Worm (Caenorhabditis elegans): ENCODE measurements around the gene prp-39.

The prp-39 gene

ce11 chrV:5699835-5700441 lies 17.5 kb upstream of the prp-39 start, which contains the start of gene clec-1 (continued):
- TF ChIP-seq tbx-2 (tag; optimal IDR thresholded peaks at IDR 0.05) (no peak), zip-4 (GFP tag; optimal IDR thresholded peaks at IDR 0.05) (no peak), ceh-90 (tag; optimal IDR thresholded peaks at IDR 0.05) (no peak), ceh-8 (GFP tag; optimal IDR thresholded peaks at IDR 0.05) (no peak), nhr-84 (tag; optimal IDR thresholded peaks at IDR 0.05) (no peak), isw-1 (GFP tag; IDR thresholded peaks at IDR 0.05) (no peak), pqm-1 (tag; optimal IDR thresholded peaks at IDR 0.05) (no peak), fkh-4 (tag; optimal IDR thresholded peaks at IDR 0.05; ENCODE audit: borderline replicate concordance) (no peak), hlh-4 (tag; optimal IDR thresholded peaks at IDR 0.05) (no peak), F16B12.6 (tag; optimal IDR thresholded peaks at IDR 0.05) (no peak), unc-98 (GFP tag; IDR thresholded peaks at IDR 0.05) (no peak), lin-15B (tag; optimal IDR thresholded peaks at IDR 0.05) (no peak), rnt-1 (tag; optimal IDR thresholded peaks at IDR 0.05) (no peak), nhr-85 (tag) (peak; percentile 62), aly-2 (tag; optimal IDR thresholded peaks at IDR 0.05) (no peak), ama-1 (optimal IDR thresholded peaks at IDR 0.05) (peak; percentile 75), efl-1 (optimal IDR thresholded peaks at IDR 0.05) (no peak), efl-1 (GFP tag; optimal IDR thresholded peaks at IDR 0.05 in 1 of 2) (no peak), pax-3 (tag; optimal IDR thresholded peaks at IDR 0.05) (no peak), fos-1 (tag; optimal IDR thresholded peaks at IDR 0.05) (no peak), pag-3 (tag; optimal IDR thresholded peaks at IDR 0.05; ENCODE audit: borderline replicate concordance, insufficient read depth) (no peak), nhr-47 (tag; optimal IDR thresholded peaks at IDR 0.05) (no peak), C16A3.4 (tag; optimal IDR thresholded peaks at IDR 0.05) (no peak), skn-1 (tag; optimal IDR thresholded peaks at IDR 0.05) (no peak), nhr-77 (tag; optimal IDR thresholded peaks at IDR 0.05) (no peak), mab-9 (GFP tag; IDR thresholded peaks at IDR 0.05) (no peak), lin-14 (GFP tag; optimal IDR thresholded peaks at IDR 0.05) (peak; percentile 30), blmp-1 (tag; optimal IDR thresholded peaks at IDR 0.05) (peak; percentile 74), C34B4.2 (tag; optimal IDR thresholded peaks at IDR 0.05) (no peak), nhr-11 (tag; optimal IDR thresholded peaks at IDR 0.05) (no peak), nhr-90 (tag; optimal IDR thresholded peaks at IDR 0.05; ENCODE audit: poor library complexity) (no peak), unc-86 (tag; optimal IDR thresholded peaks at IDR 0.05) (no peak), mef-2 (tag; optimal IDR thresholded peaks at IDR 0.05) (no peak), lin-35 (GFP tag; optimal IDR thresholded peaks at IDR 0.05) (no peak), nhr-28 (tag; optimal IDR thresholded peaks at IDR 0.05) (no peak), hpl-2 (GFP tag; optimal IDR thresholded peaks at IDR 0.05) (no peak), elt-3 (tag; optimal IDR thresholded peaks at IDR 0.05) (peak in 1 of 6 experiments; percentile 49), lin-39 (tag; optimal IDR thresholded peaks at IDR 0.05) (no peak), unc-62 (GFP tag; optimal IDR thresholded peaks at IDR 0.05) (no peak), snpc-4 (tag; optimal IDR thresholded peaks at IDR 0.05) (no peak), ceh-82 (tag; optimal IDR thresholded peaks at IDR 0.05) (no peak), tlp-1 (tag; optimal IDR thresholded peaks at IDR 0.05) (no peak), grh-1 (GFP tag; IDR thresholded peaks at IDR 0.05) (0 out of 2 replicates have a peak, but pooled peaks have one; percentile 4), lsy-2 (tag; optimal IDR thresholded peaks at IDR 0.05) (peak in 1 of 2 experiments; percentile 11), ces-1 (GFP tag; optimal IDR thresholded peaks at IDR 0.05) (no peak), hlh-17 (GFP tag; optimal IDR thresholded peaks at IDR 0.05; ENCODE audit: borderline replicate concordance) (no peak), dpl-1 (GFP tag; optimal IDR thresholded peaks at IDR 0.05) (no peak)
